Worm (Caenorhabditis elegans) whole organism, L4 larva: Measurements from ENCODE around the gene brf-1.

Source experiments
- ama-1 ChIP-seq: fragments of 150-350 bp; optimal IDR thresholded peaks from 2 replicates; lab custom pipeline; 2014; ENCODE audit warnings: inconsistent platforms, mixed read lengths
- ceh-44 ChIP-seq: fragments of 200-800 bp; sonication (Bioruptor generic); IDR thresholded peaks from 2 replicates; pipeline ENCODE4 v1.3.6; 2022; ENCODE audit warnings: missing genetic modification reagents, missing genetic modification characterization, missing compliant biosample characterization
- ceh-82 ChIP-seq: sonication (generic microtip); optimal IDR thresholded peaks from 2 replicates; lab custom pipeline; 2017; ENCODE audit warnings: missing biosample characterization, missing genetic modification characterization
- fkh-10 ChIP-seq: fragments of 150-350 bp; optimal IDR thresholded peaks from 2 replicates; lab custom pipeline; 2014; ENCODE audit warnings: missing biosample characterization, missing genetic modification reagents, missing genetic modification characterization
- nhr-237 ChIP-seq: sonication (generic microtip); optimal IDR thresholded peaks from 2 replicates; lab custom pipeline; 2017; ENCODE audit warnings: missing biosample characterization, missing genetic modification characterization
- nhr-28 ChIP-seq: fragments of 150-350 bp; optimal IDR thresholded peaks from 2 replicates; lab custom pipeline; 2014; ENCODE audit warnings: missing biosample characterization, missing genetic modification characterization
- pha-4 ChIP-seq, 2 experiments: fragments of 150-350 bp in 1 of 2; fragments of 200-800 bp in 1 of 2; sonication (Bioruptor generic) in 1 of 2; IDR thresholded peaks in 1 of 2; optimal IDR thresholded peaks in 1 of 2; 2 replicates each; pipeline versions ENCODE4 v1.3.6 to Lab custom; 2014 to 2022; ENCODE audit warnings: missing genetic modification characterization in 2 of 2, missing genetic modification reagents in 2 of 2, missing biosample characterization in 1 of 2, missing compliant biosample characterization in 1 of 2
- saeg-2 ChIP-seq: fragments of 200-800 bp; sonication (Bioruptor generic); IDR thresholded peaks from 2 replicates; pipeline ENCODE4 v1.3.6; 2022; ENCODE audit warnings: missing genetic modification reagents, missing genetic modification characterization, missing compliant biosample characterization
- skn-1 ChIP-seq: fragments of 150-350 bp; optimal IDR thresholded peaks from 2 replicates; lab custom pipeline; 2014; ENCODE audit warnings: missing biosample characterization, missing genetic modification characterization
- unc-62 ChIP-seq, 3 experiments: fragments of 150-350 bp in 1 of 3; sonication (generic microtip); optimal IDR thresholded peaks in 2 of 3; peaks in 1 of 3; 1 replicate in 1 of 3; 2 replicates in 2 of 3; lab custom pipeline; 2014 to 2017; ENCODE audit warnings: missing biosample characterization in 3 of 3, missing genetic modification characterization in 3 of 3, missing genetic modification reagents in 3 of 3, missing genotype in 1 of 3
- zfp-3 ChIP-seq: fragments of 200-800 bp; sonication (Bioruptor generic); conservative IDR thresholded peaks from 2 replicates; pipeline ENCODE4 v1.3.6; 2022; ENCODE audit warnings: missing genetic modification reagents, missing genetic modification characterization, missing compliant biosample characterization
- ztf-11 ChIP-seq: fragments of 150-350 bp; optimal IDR thresholded peaks from 2 replicates; lab custom pipeline; 2014; ENCODE audit warnings: missing biosample characterization, missing genetic modification characterization

DNA sequence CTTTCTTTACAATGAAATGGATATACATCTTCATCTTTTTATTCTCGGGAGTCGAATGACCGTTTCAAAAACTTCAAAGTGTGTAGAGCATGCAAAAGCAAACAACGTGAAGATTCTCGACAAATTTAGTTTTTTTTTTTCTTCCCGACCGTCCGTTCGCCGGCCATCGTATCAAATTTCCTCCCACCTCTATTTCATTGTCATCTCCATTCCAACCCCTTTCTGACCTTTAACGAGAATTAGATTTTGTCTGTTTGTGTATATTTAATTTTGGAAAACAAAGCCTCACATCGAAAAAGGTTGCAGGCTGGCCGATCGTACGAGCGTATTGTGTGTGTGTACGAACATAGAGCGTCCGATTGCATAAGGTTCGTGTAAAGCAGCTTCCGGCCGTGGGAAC, 6.6 kb upstream of the brf-1 start, which contains the start of gene C30G12.1:
- TF ChIP-seq saeg-2 (GFP tag; lab: Robert Waterston, UW) (no peak), ztf-11 (tag; lab: Kevin White, UChicago) (no peak), ceh-44 (GFP tag; lab: Robert Waterston, UW) (no peak), nhr-237 (tag; lab: Kevin White, UChicago) (no peak), unc-62 (GFP tag; optimal IDR thresholded peaks at IDR 0.05 in 1 of 2; lab: Kevin White, UChicago) (no peak), unc-62 (tag; optimal IDR thresholded peaks at IDR 0.05; lab: Kevin White, UChicago) (no peak), ceh-82 (tag; lab: Kevin White, UChicago) (no peak), skn-1 (no peak), fkh-10 (GFP tag; lab: Kevin White, UChicago) (no peak), pha-4 (GFP tag; IDR thresholded peaks at IDR 0.05; lab: Robert Waterston, UW) (no peak), pha-4 (tag; optimal IDR thresholded peaks at IDR 0.05; lab: Kevin White, UChicago) (no peak), nhr-28 (no peak), zfp-3 (GFP tag; lab: Robert Waterston, UW) (no peak), ama-1 (lab: Kevin White, UChicago) (no peak)
